Worm (Caenorhabditis elegans) whole organism, L1 larva: ENCODE measurements around the gene bud-31.

Source experiments
- C04F5.9 ChIP-seq: sonication (generic microtip); optimal IDR thresholded peaks from 2 replicates; lab custom pipeline; 2016; ENCODE audit warnings: missing genetic modification characterization, missing compliant biosample characterization
- C16A3.4 ChIP-seq: fragments of 150-350 bp; optimal IDR thresholded peaks from 2 replicates; lab custom pipeline; 2014; ENCODE audit warnings: missing biosample characterization, missing genetic modification characterization
- C34B4.2 ChIP-seq: sonication (generic microtip); optimal IDR thresholded peaks from 2 replicates; lab custom pipeline; 2017; ENCODE audit warnings: mild to moderate bottlenecking, missing genetic modification characterization, missing compliant biosample characterization
- aly-2 ChIP-seq: fragments of 150-350 bp; optimal IDR thresholded peaks from 2 replicates; lab custom pipeline; 2014; ENCODE audit warnings: missing biosample characterization, missing genetic modification characterization
- ama-1 ChIP-seq: fragments of 150-350 bp; optimal IDR thresholded peaks from 2 replicates; lab custom pipeline; 2014
- blmp-1 ChIP-seq: fragments of 150-350 bp; optimal IDR thresholded peaks from 2 replicates; lab custom pipeline; 2014; ENCODE audit warnings: missing biosample characterization, missing genetic modification characterization
- ceh-82 ChIP-seq, 3 experiments: fragments of 150-350 bp in 1 of 3; sonication (generic microtip) in 2 of 3; optimal IDR thresholded peaks; 2 replicates each; lab custom pipeline; 2014 to 2017; ENCODE audit warnings: missing biosample characterization in 3 of 3, missing genetic modification characterization in 3 of 3
- ceh-90 ChIP-seq: sonication (generic microtip); optimal IDR thresholded peaks from 2 replicates; lab custom pipeline; 2016; ENCODE audit warnings: missing genetic modification characterization, missing compliant biosample characterization
- ces-1 ChIP-seq: fragments of 150-350 bp; optimal IDR thresholded peaks from 2 replicates; lab custom pipeline; 2014; ENCODE audit warnings: missing biosample characterization, missing genetic modification reagents, missing genetic modification characterization
- dpl-1 ChIP-seq, 3 experiments: fragments of 150-350 bp in 2 of 3; sonication (generic microtip) in 1 of 3; optimal IDR thresholded peaks; 2 replicates each; lab custom pipeline; 2014 to 2017; ENCODE audit warnings: missing biosample characterization in 3 of 3, missing genetic modification characterization in 3 of 3, missing genetic modification reagents in 3 of 3
- elt-3 ChIP-seq, 6 experiments: fragments of 150-350 bp in 1 of 6; sonication (generic microtip); optimal IDR thresholded peaks; 2 replicates each; lab custom pipeline; 2017 to 2018; ENCODE audit warnings: missing biosample characterization in 6 of 6, missing genetic modification characterization in 6 of 6, inconsistent platforms in 1 of 6
- fkh-10 ChIP-seq: sonication (generic microtip); optimal IDR thresholded peaks from 2 replicates; lab custom pipeline; 2017; ENCODE audit warnings: missing biosample characterization, missing genetic modification reagents, missing genetic modification characterization
- fkh-8 ChIP-seq: sonication (generic microtip); optimal IDR thresholded peaks from 2 replicates; lab custom pipeline; 2016; ENCODE audit warnings: mild to moderate bottlenecking, missing genetic modification characterization, missing compliant biosample characterization
- fos-1 ChIP-seq: fragments of 150-350 bp; optimal IDR thresholded peaks from 2 replicates; lab custom pipeline; 2014; ENCODE audit warnings: missing biosample characterization, missing genetic modification characterization
- grh-1 ChIP-seq: fragments of 200-800 bp; sonication (Bioruptor generic); IDR thresholded peaks from 2 replicates; pipeline ENCODE4 v1.3.6; 2022; ENCODE audit warnings: missing genetic modification reagents, missing genetic modification characterization, missing compliant biosample characterization
- hlh-17 ChIP-seq: fragments of 200-800 bp; sonication (Bioruptor generic); optimal IDR thresholded peaks from 2 replicates; lab custom pipeline; 2018; ENCODE audit warnings: missing genetic modification characterization, mild to moderate bottlenecking, missing compliant biosample characterization, moderate library complexity, borderline replicate concordance
- hlh-4 ChIP-seq: sonication (generic microtip); optimal IDR thresholded peaks from 2 replicates; lab custom pipeline; 2016; ENCODE audit warnings: mild to moderate bottlenecking, missing genetic modification characterization, missing compliant biosample characterization
- isw-1 ChIP-seq: fragments of 200-800 bp; sonication (Bioruptor generic); IDR thresholded peaks from 2 replicates; pipeline ENCODE4 v1.3.6; 2022; ENCODE audit warnings: missing genetic modification characterization, missing compliant biosample characterization
- jun-1 ChIP-seq: fragments of 150-350 bp; optimal IDR thresholded peaks from 2 replicates; lab custom pipeline; 2014; ENCODE audit warnings: missing biosample characterization, missing genetic modification reagents, missing genetic modification characterization
- lin-14 ChIP-seq: fragments of 200-800 bp; sonication (Bioruptor generic); optimal IDR thresholded peaks from 2 replicates; lab custom pipeline; 2018; ENCODE audit warnings: mild to moderate bottlenecking, missing genetic modification characterization, moderate library complexity, missing compliant biosample characterization
- lin-15B ChIP-seq: fragments of 150-350 bp; sonication (generic microtip); optimal IDR thresholded peaks from 3 replicates; lab custom pipeline; 2014; ENCODE audit warnings: missing biosample characterization, missing genetic modification characterization
- lin-39 ChIP-seq: fragments of 150-350 bp; optimal IDR thresholded peaks from 2 replicates; lab custom pipeline; 2014; ENCODE audit warnings: missing biosample characterization, missing genetic modification reagents, missing genetic modification characterization
- lir-3 ChIP-seq: sonication (generic microtip); optimal IDR thresholded peaks from 2 replicates; lab custom pipeline; 2016; ENCODE audit warnings: mild to moderate bottlenecking, missing genetic modification characterization, moderate library complexity, missing compliant biosample characterization; ENCODE audit not compliant: poor library complexity
- lsy-2 ChIP-seq, 2 experiments: fragments of 150-350 bp; optimal IDR thresholded peaks; 2 replicates each; lab custom pipeline; 2014; ENCODE audit warnings: missing biosample characterization in 2 of 2, missing genetic modification characterization in 2 of 2
- mdl-1 ChIP-seq, 2 experiments: fragments of 150-350 bp; optimal IDR thresholded peaks; 2 replicates each; lab custom pipeline; 2014 to 2017; ENCODE audit warnings: missing biosample characterization in 2 of 2, missing genetic modification characterization in 2 of 2, inconsistent platforms in 1 of 2
- mef-2 ChIP-seq: fragments of 150-350 bp; optimal IDR thresholded peaks from 2 replicates; lab custom pipeline; 2014; ENCODE audit warnings: missing biosample characterization, missing genetic modification characterization
- mep-1 ChIP-seq: fragments of 150-350 bp; optimal IDR thresholded peaks from 2 replicates; lab custom pipeline; 2014; ENCODE audit warnings: missing biosample characterization, missing genetic modification characterization
- nhr-19 ChIP-seq: fragments of 200-800 bp; sonication (Bioruptor generic); conservative IDR thresholded peaks from 2 replicates; pipeline ENCODE4 v1.3.6; 2022; ENCODE audit warnings: missing genetic modification characterization, missing compliant biosample characterization
- nhr-20 ChIP-seq: sonication (generic microtip); optimal IDR thresholded peaks from 2 replicates; lab custom pipeline; 2016; ENCODE audit warnings: mild to moderate bottlenecking, missing genetic modification characterization, missing compliant biosample characterization
- nhr-237 ChIP-seq: fragments of 150-350 bp; optimal IDR thresholded peaks from 2 replicates; lab custom pipeline; 2014; ENCODE audit warnings: missing biosample characterization, missing genetic modification characterization
- nhr-47 ChIP-seq: sonication (generic microtip); optimal IDR thresholded peaks from 2 replicates; lab custom pipeline; 2016; ENCODE audit warnings: mild to moderate bottlenecking, missing genetic modification characterization, moderate library complexity, missing compliant biosample characterization
- nhr-71 ChIP-seq: sonication (generic microtip); optimal IDR thresholded peaks from 2 replicates; lab custom pipeline; 2016; ENCODE audit warnings: mild to moderate bottlenecking, missing genetic modification characterization, moderate library complexity, missing compliant biosample characterization
- nhr-77 ChIP-seq: fragments of 150-350 bp; optimal IDR thresholded peaks from 2 replicates; lab custom pipeline; 2014; ENCODE audit warnings: missing biosample characterization, missing genetic modification characterization
- nhr-85 ChIP-seq: sonication (generic microtip); peaks from one replicate; lab custom pipeline; 2016; ENCODE audit warnings: missing genetic modification characterization, inconsistent platforms, missing compliant biosample characterization
- nhr-90 ChIP-seq: sonication (generic microtip); optimal IDR thresholded peaks from 2 replicates; lab custom pipeline; 2016; ENCODE audit warnings: mild to moderate bottlenecking, missing genetic modification characterization, missing compliant biosample characterization; ENCODE audit not compliant: poor library complexity
- rnt-1 ChIP-seq: sonication (generic microtip); optimal IDR thresholded peaks from 2 replicates; lab custom pipeline; 2016; ENCODE audit warnings: mild to moderate bottlenecking, missing genetic modification characterization, moderate library complexity, missing compliant biosample characterization
- snpc-4 ChIP-seq: fragments of 150-350 bp; optimal IDR thresholded peaks from 2 replicates; lab custom pipeline; 2014; ENCODE audit warnings: missing biosample characterization, missing genetic modification characterization
- snu-23 ChIP-seq: sonication (generic microtip); optimal IDR thresholded peaks from 2 replicates; lab custom pipeline; 2016; ENCODE audit warnings: missing genetic modification characterization, missing compliant biosample characterization
- sox-4 ChIP-seq: sonication (generic microtip); optimal IDR thresholded peaks from 2 replicates; lab custom pipeline; 2016; ENCODE audit warnings: missing genetic modification characterization, missing compliant biosample characterization
- sptf-1 ChIP-seq: fragments of 150-350 bp; optimal IDR thresholded peaks from 2 replicates; lab custom pipeline; 2014; ENCODE audit warnings: missing biosample characterization, missing genetic modification characterization
- sup-37 ChIP-seq: fragments of 200-800 bp; sonication (Bioruptor generic); optimal IDR thresholded peaks from 2 replicates; lab custom pipeline; 2018; ENCODE audit warnings: mild to moderate bottlenecking, missing genetic modification characterization, missing compliant biosample characterization
- tbx-2 ChIP-seq: sonication (generic microtip); optimal IDR thresholded peaks from 2 replicates; lab custom pipeline; 2016; ENCODE audit warnings: missing genetic modification characterization, missing compliant biosample characterization
- tlp-1 ChIP-seq: fragments of 150-350 bp; optimal IDR thresholded peaks from 2 replicates; lab custom pipeline; 2014; ENCODE audit warnings: missing biosample characterization, missing genetic modification characterization
- unc-130 ChIP-seq: fragments of 150-350 bp; optimal IDR thresholded peaks from 2 replicates; lab custom pipeline; 2017; ENCODE audit warnings: missing biosample characterization, missing genetic modification characterization, inconsistent platforms
- unc-62 ChIP-seq: fragments of 150-350 bp; optimal IDR thresholded peaks from 2 replicates; lab custom pipeline; 2014; ENCODE audit warnings: missing biosample characterization, missing genetic modification reagents, missing genetic modification characterization
- unc-86 ChIP-seq: sonication (generic microtip); optimal IDR thresholded peaks from 2 replicates; lab custom pipeline; 2016; ENCODE audit warnings: missing genetic modification characterization, missing compliant biosample characterization
- unc-98 ChIP-seq: fragments of 200-800 bp; sonication (Bioruptor generic); IDR thresholded peaks from 2 replicates; pipeline ENCODE4 v1.3.6; 2022; ENCODE audit warnings: missing genetic modification characterization, missing compliant biosample characterization
- vab-15 ChIP-seq: sonication (generic microtip); optimal IDR thresholded peaks from 2 replicates; lab custom pipeline; 2017; ENCODE audit warnings: missing genotype, mild to moderate bottlenecking, missing genetic modification characterization, missing compliant biosample characterization
- xbp-1 ChIP-seq: sonication (generic microtip); optimal IDR thresholded peaks from 2 replicates; lab custom pipeline; 2016; ENCODE audit warnings: missing genetic modification characterization, missing compliant biosample characterization
- zag-1 ChIP-seq: fragments of 150-350 bp; optimal IDR thresholded peaks from 2 replicates; lab custom pipeline; 2014; ENCODE audit warnings: missing biosample characterization, missing genetic modification characterization
- ztf-11 ChIP-seq, 2 experiments: sonication (generic microtip); optimal IDR thresholded peaks; 2 replicates each; lab custom pipeline; 2016 to 2017; ENCODE audit warnings: missing genetic modification characterization in 2 of 2, missing biosample characterization in 1 of 2, missing compliant biosample characterization in 1 of 2
- ztf-4 ChIP-seq: fragments of 150-350 bp; optimal IDR thresholded peaks from 2 replicates; lab custom pipeline; 2014; ENCODE audit warnings: missing biosample characterization, missing genetic modification characterization

bud-31 gene

ce11 chrIII:9697323-9697722, 1.0 kb upstream of the bud-31 start (continued):
- TF ChIP-seq unc-130 (peak; percentile 63), fos-1 (tag; lab: Kevin White, UChicago) (peak; percentile 40), lin-39 (tag; lab: Kevin White, UChicago) (no peak), ces-1 (GFP tag; lab: Kevin White, UChicago) (no peak), sox-4 (peak; percentile 14), ceh-82 (tag; optimal IDR thresholded peaks at IDR 0.05; lab: Kevin White, UChicago) (peak in 2 of 3 experiments; percentile 22 to 60), mep-1 (tag; lab: Kevin White, UChicago) (peak; percentile 21), nhr-71 (tag; lab: Kevin White, UChicago) (peak; percentile 76), lsy-2 (tag; optimal IDR thresholded peaks at IDR 0.05; lab: Kevin White, UChicago) (peak; percentile 17 to 71), ceh-90 (no peak), tbx-2 (peak; percentile 40), fkh-10 (GFP tag; lab: Kevin White, UChicago) (peak; percentile 29), unc-86 (tag; lab: Kevin White, UChicago) (peak; percentile 17), sptf-1 (tag; lab: Kevin White, UChicago) (no peak), ztf-11 (tag; optimal IDR thresholded peaks at IDR 0.05; lab: Kevin White, UChicago) (no peak), unc-62 (no peak), xbp-1 (tag; lab: Kevin White, UChicago) (peak; percentile 50), snpc-4 (tag; lab: Kevin White, UChicago) (peak; percentile 45), jun-1 (tag; lab: Kevin White, UChicago) (no peak), tlp-1 (tag; lab: Kevin White, UChicago) (no peak), lin-14 (peak; percentile 92), dpl-1 (GFP tag; optimal IDR thresholded peaks at IDR 0.05; lab: Kevin White, UChicago) (peak; percentile 31 to 56 (median 39)), ztf-4 (tag; lab: Kevin White, UChicago) (peak; percentile 38), nhr-20 (tag; lab: Kevin White, UChicago) (peak; percentile 60), rnt-1 (peak; percentile 77), unc-98 (GFP tag; lab: Robert Waterston, UW) (no peak), sup-37 (no peak), snu-23 (GFP tag; lab: Kevin White, UChicago) (peak; percentile 78), nhr-77 (tag; lab: Kevin White, UChicago) (peak; percentile 11), nhr-237 (tag; lab: Kevin White, UChicago) (no peak), fkh-8 (peak; percentile 72), nhr-19 (GFP tag; lab: Robert Waterston, UW) (no peak), nhr-90 (peak; percentile 0)

- TF ChIP-seq mep-1 (tag; lab: Kevin White, UChicago), result peak; percentile 26
- no peak for TF ChIP-seq hlh-4
- no peak for TF ChIP-seq isw-1
- no peak for TF ChIP-seq vab-15 (tag; lab: Kevin White, UChicago)
- no peak for TF ChIP-seq C04F5.9
- TF ChIP-seq lin-39 (tag; lab: Kevin White, UChicago), result no peak
- TF ChIP-seq ceh-90, result no peak
- peak; percentile 29 for TF ChIP-seq C16A3.4 (tag; lab: Kevin White, UChicago)
- no peak for TF ChIP-seq unc-98 (GFP tag; lab: Robert Waterston, UW)
- TF ChIP-seq lin-15B (tag; lab: Kevin White, UChicago), result no peak
- peak; percentile 3 for TF ChIP-seq nhr-47
- TF ChIP-seq unc-62, result no peak
- TF ChIP-seq nhr-85, result no peak
- no peak for TF ChIP-seq unc-86 (tag; lab: Kevin White, UChicago)
- TF ChIP-seq elt-3 (tag; optimal IDR thresholded peaks at IDR 0.05; lab: Kevin White, UChicago), result peak in 1 of 6 experiments; percentile 20
- no peak for TF ChIP-seq mdl-1 (tag; optimal IDR thresholded peaks at IDR 0.05; lab: Kevin White, UChicago)
- peak; percentile 7 for TF ChIP-seq rnt-1
- TF ChIP-seq lir-3, result no peak
- TF ChIP-seq sup-37, result no peak
- no peak for TF ChIP-seq snpc-4 (tag; lab: Kevin White, UChicago)
- TF ChIP-seq aly-2 (tag; lab: Kevin White, UChicago), result no peak
- TF ChIP-seq C34B4.2 (tag; lab: Kevin White, UChicago), result no peak
- no peak for TF ChIP-seq nhr-90
- TF ChIP-seq mef-2 (tag; lab: Kevin White, UChicago), result no peak
- TF ChIP-seq grh-1 (GFP tag; lab: Robert Waterston, UW), result no peak
- TF ChIP-seq ama-1, result no peak
- TF ChIP-seq unc-130, result no peak
- TF ChIP-seq nhr-71 (tag; lab: Kevin White, UChicago), result peak; percentile 38
- no peak for TF ChIP-seq hlh-17 (GFP tag; lab: Kevin White, UChicago)
- peak; percentile 46 for TF ChIP-seq snu-23 (GFP tag; lab: Kevin White, UChicago)
- TF ChIP-seq blmp-1, result peak; percentile 14
- TF ChIP-seq zag-1, result no peak
Measured at ce11 chrIII:9695379-9695778, 938 bp downstream of the bud-31 start.
